Fruit fly (Drosophila melanogaster) whole organism, pupa: Measurements from ENCODE around the gene veli.

ENCODE experiments used
- CG10348 ChIP-seq: fragments of 200-800 bp; sonication (Bioruptor generic); IDR thresholded peaks from 2 replicates; pipeline ENCODE4 v1.3.6; 2022; ENCODE audit warnings: missing biosample characterization, missing genetic modification characterization
- CG12605 ChIP-seq: fragments of 200-800 bp; sonication (Bioruptor generic); IDR thresholded peaks from 2 replicates; pipeline ENCODE4 v1.3.6; 2022; ENCODE audit warnings: missing biosample characterization, missing genetic modification characterization
- CG14655 ChIP-seq: fragments of 200-800 bp; sonication (Bioruptor generic); optimal IDR thresholded peaks from 3 replicates; lab custom pipeline; 2017; ENCODE audit warnings: mild to moderate bottlenecking, missing biosample characterization, missing genetic modification reagents, missing genetic modification characterization
- CG15710 ChIP-seq: fragments of 200-800 bp; sonication (Bioruptor generic); optimal IDR thresholded peaks from 2 replicates; lab custom pipeline; 2018; ENCODE audit warnings: missing biosample characterization, mild to moderate bottlenecking, missing genetic modification characterization, moderate library complexity
- CG17806 ChIP-seq: fragments of 200-800 bp; sonication (Bioruptor generic); optimal IDR thresholded peaks from 2 replicates; lab custom pipeline; 2018; ENCODE audit warnings: missing biosample characterization, mild to moderate bottlenecking, missing genetic modification characterization, moderate library complexity
- CG4496 ChIP-seq: fragments of 200-800 bp; sonication (Bioruptor generic); IDR thresholded peaks from 3 replicates; pipeline ENCODE4 v1.3.6; 2022; ENCODE audit warnings: missing biosample characterization, missing genetic modification characterization
- CG8159 ChIP-seq: fragments of 200-800 bp; sonication (Bioruptor generic); optimal IDR thresholded peaks from 3 replicates; lab custom pipeline; 2018; ENCODE audit warnings: missing biosample characterization, mild to moderate bottlenecking, missing genetic modification characterization, moderate library complexity
- D1 ChIP-seq: fragments of 200-800 bp; sonication (Bioruptor generic); optimal IDR thresholded peaks from 2 replicates; lab custom pipeline; 2018; ENCODE audit warnings: missing biosample characterization, mild to moderate bottlenecking, missing genetic modification characterization, moderate library complexity
- Pif1A ChIP-seq: fragments of 200-800 bp; sonication (Bioruptor generic); optimal IDR thresholded peaks from 3 replicates; lab custom pipeline; 2016; ENCODE audit warnings: missing biosample characterization, missing genetic modification characterization
- Pif1B ChIP-seq: fragments of 200-800 bp; sonication (Bioruptor generic); optimal IDR thresholded peaks from 3 replicates; lab custom pipeline; 2016; ENCODE audit warnings: missing biosample characterization, missing genetic modification characterization
- Snoo ChIP-seq: fragments of 200-800 bp; sonication (Bioruptor generic); optimal IDR thresholded peaks from 3 replicates; lab custom pipeline; 2017; ENCODE audit warnings: missing biosample characterization, mild to moderate bottlenecking, missing genetic modification characterization, inconsistent platforms
- fd96Ca ChIP-seq: fragments of 200-800 bp; sonication (Bioruptor generic); IDR thresholded peaks from 3 replicates; pipeline ENCODE4 v1.3.6; 2022; ENCODE audit warnings: missing biosample characterization, missing genetic modification characterization
- rn ChIP-seq: fragments of 200-800 bp; sonication (Bioruptor generic); IDR thresholded peaks from 2 replicates; pipeline ENCODE4 v1.3.6; 2022; ENCODE audit warnings: missing biosample characterization, missing genetic modification characterization

veli gene

DNA sequence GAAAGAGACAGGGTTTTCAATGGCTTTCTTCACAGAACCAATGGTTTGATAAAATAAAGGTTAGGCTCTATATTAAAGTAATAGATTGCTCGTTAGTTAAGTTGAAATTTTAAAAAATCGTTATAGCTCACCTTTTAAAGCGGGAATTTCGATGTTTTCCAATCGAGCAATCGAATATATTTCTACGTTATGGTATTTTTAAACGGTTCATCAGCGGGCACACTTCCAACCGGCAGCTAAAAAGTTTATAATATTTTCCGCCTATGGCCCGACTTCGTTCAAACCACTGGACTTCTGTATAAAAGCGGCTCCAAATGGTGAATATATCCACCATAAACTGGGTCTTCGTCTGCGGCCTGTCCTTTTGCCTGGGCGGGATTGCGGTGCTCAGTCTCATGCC, 42.3 kb downstream of the veli start, which contains the start of gene beta4GalT7:
TSS of gene beta4GalT7 (plus strand) at position 201 of the 400 bp plus-strand sequence.
- TF ChIP-seq CG4496 (GFP tag; lab: Robert Waterston, UW) = no peak
- no peak for TF ChIP-seq rn (GFP tag; lab: Robert Waterston, UW)
- no peak for TF ChIP-seq Pif1A (GFP tag; lab: Kevin White, UChicago)
- TF ChIP-seq CG14655 (GFP tag; lab: Kevin White, UChicago) = no peak
- TF ChIP-seq CG15710 (tag; lab: Kevin White, UChicago) = no peak
- TF ChIP-seq CG10348 (GFP tag; lab: Robert Waterston, UW) = no peak
- TF ChIP-seq CG8159 (tag; lab: Kevin White, UChicago) = no peak
- no peak for TF ChIP-seq D1 (tag; lab: Kevin White, UChicago)
- no peak for TF ChIP-seq CG17806
- no peak for TF ChIP-seq CG12605 (GFP tag; lab: Robert Waterston, UW)
- no peak for TF ChIP-seq Snoo (tag; lab: Kevin White, UChicago)
- TF ChIP-seq fd96Ca (GFP tag; lab: Robert Waterston, UW) = no peak
- TF ChIP-seq Pif1B (GFP tag; lab: Kevin White, UChicago) = no peak
